Worm (Caenorhabditis elegans): ENCODE results near the gene rol-3.

DNA sequence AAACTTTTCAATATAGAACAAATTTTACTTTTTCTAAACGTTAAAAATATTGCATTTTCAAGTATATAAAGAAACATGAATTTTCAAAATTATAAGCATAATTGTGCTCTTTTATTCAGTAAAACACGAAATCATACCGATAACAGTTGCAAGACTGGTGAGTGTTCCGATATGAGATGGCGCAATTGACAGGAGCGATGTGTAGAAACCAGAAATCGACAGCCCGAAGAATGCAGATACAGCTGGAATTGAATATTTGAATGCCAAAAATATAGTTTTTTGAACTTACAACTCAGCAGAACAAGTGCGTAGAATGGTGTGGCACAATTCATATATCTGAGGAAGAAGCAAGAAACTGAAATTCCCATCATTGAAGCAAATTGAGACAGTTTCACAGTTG, 44.7 kb upstream of the rol-3 start:
- TF ChIP-seq elt-3 (tag; optimal IDR thresholded peaks at IDR 0.05) (no peak), ces-1 (GFP tag; optimal IDR thresholded peaks at IDR 0.05) (no peak), blmp-1 (tag; optimal IDR thresholded peaks at IDR 0.05) (no peak), elt-1 (tag; optimal IDR thresholded peaks at IDR 0.05; ENCODE audit: borderline replicate concordance, insufficient read depth) (no peak), unc-62 (GFP tag; optimal IDR thresholded peaks at IDR 0.05) (no peak), unc-39 (tag; optimal IDR thresholded peaks at IDR 0.05) (no peak), lin-13 (tag; optimal IDR thresholded peaks at IDR 0.05) (no peak), pha-4 (tag; optimal IDR thresholded peaks at IDR 0.05) (no peak), lsy-2 (tag; optimal IDR thresholded peaks at IDR 0.05) (no peak)

All from whole organism, mixed stage, embryonic.